Worm (Caenorhabditis elegans) whole organism, L3 larva: Measurements from ENCODE around the gene sma-3.
A peak's percentile ranks its signal among the peaks of the same experiment; 100 is the strongest.

Experiments
- R02D3.7 ChIP-seq: fragments of 150-350 bp; optimal IDR thresholded peaks from 2 replicates; lab custom pipeline; 2014; ENCODE audit warnings: missing biosample characterization, missing genetic modification characterization
- ZK546.5 ChIP-seq: sonication (generic microtip); optimal IDR thresholded peaks from 2 replicates; lab custom pipeline; 2017; ENCODE audit warnings: missing biosample characterization, missing genetic modification characterization
- aly-2 ChIP-seq: fragments of 150-350 bp; optimal IDR thresholded peaks from 2 replicates; lab custom pipeline; 2014; ENCODE audit warnings: missing biosample characterization, missing genetic modification characterization
- ama-1 ChIP-seq: fragments of 150-350 bp; optimal IDR thresholded peaks from 2 replicates; lab custom pipeline; 2018
- ceh-16 ChIP-seq: sonication (generic microtip); optimal IDR thresholded peaks from 2 replicates; lab custom pipeline; 2017; ENCODE audit warnings: missing biosample characterization, missing genetic modification characterization
- ceh-28 ChIP-seq: fragments of 150-350 bp; optimal IDR thresholded peaks from 2 replicates; lab custom pipeline; 2014; ENCODE audit warnings: missing biosample characterization, missing genetic modification reagents, missing genetic modification characterization
- ceh-82 ChIP-seq: fragments of 150-350 bp; optimal IDR thresholded peaks from 2 replicates; lab custom pipeline; 2014; ENCODE audit warnings: missing biosample characterization, missing genetic modification characterization
- daf-12 ChIP-seq: fragments of 150-350 bp; optimal IDR thresholded peaks from 2 replicates; lab custom pipeline; 2014; ENCODE audit warnings: missing biosample characterization, missing genetic modification reagents, missing genetic modification characterization
- egl-27 ChIP-seq: sonication (generic microtip); optimal IDR thresholded peaks from 4 replicates; lab custom pipeline; 2017; ENCODE audit warnings: missing biosample characterization, missing genetic modification reagents, missing genetic modification characterization
- egl-5 ChIP-seq: fragments of 150-350 bp; optimal IDR thresholded peaks from 2 replicates; lab custom pipeline; 2017; ENCODE audit warnings: missing biosample characterization, missing genetic modification reagents, missing genetic modification characterization, inconsistent platforms
- elt-1 ChIP-seq: fragments of 150-350 bp; optimal IDR thresholded peaks from 2 replicates; lab custom pipeline; 2014; ENCODE audit warnings: missing biosample characterization, missing genetic modification characterization
- elt-2 ChIP-seq: sonication (generic microtip); optimal IDR thresholded peaks from 2 replicates; lab custom pipeline; 2016; ENCODE audit warnings: missing genetic modification reagents, mild to moderate bottlenecking, missing genetic modification characterization, missing compliant biosample characterization
- elt-3 ChIP-seq, 3 experiments: fragments of 150-350 bp in 1 of 3; sonication (generic microtip) in 2 of 3; optimal IDR thresholded peaks; 2 replicates in 2 of 3; 4 replicates in 1 of 3; lab custom pipeline; 2014 to 2017; ENCODE audit warnings: missing biosample characterization in 3 of 3, missing genetic modification characterization in 3 of 3
- eor-1 ChIP-seq, 2 experiments: fragments of 150-350 bp; optimal IDR thresholded peaks; 2 replicates each; lab custom pipeline; 2014 to 2018; ENCODE audit warnings: missing biosample characterization in 2 of 2, missing genetic modification characterization in 2 of 2
- fkh-10 ChIP-seq: sonication (generic microtip); optimal IDR thresholded peaks from 2 replicates; lab custom pipeline; 2017; ENCODE audit warnings: missing biosample characterization, missing genetic modification reagents, missing genetic modification characterization
- fkh-2 ChIP-seq: fragments of 150-350 bp; optimal IDR thresholded peaks from 2 replicates; lab custom pipeline; 2014; ENCODE audit warnings: missing biosample characterization, missing genetic modification reagents, missing genetic modification characterization
- fos-1 ChIP-seq: fragments of 150-350 bp; optimal IDR thresholded peaks from 2 replicates; lab custom pipeline; 2014; ENCODE audit warnings: missing biosample characterization, missing genetic modification characterization
- hmg-11 ChIP-seq: sonication (generic microtip); optimal IDR thresholded peaks from 2 replicates; lab custom pipeline; 2016; ENCODE audit warnings: missing genetic modification characterization, missing compliant biosample characterization
- jun-1 ChIP-seq: fragments of 150-350 bp; optimal IDR thresholded peaks from 2 replicates; lab custom pipeline; 2014; ENCODE audit warnings: missing biosample characterization, missing genetic modification reagents, missing genetic modification characterization
- lin-15B ChIP-seq: fragments of 150-350 bp; optimal IDR thresholded peaks from 2 replicates; lab custom pipeline; 2014; ENCODE audit warnings: missing biosample characterization, missing genetic modification characterization
- lin-39 ChIP-seq: fragments of 150-350 bp; optimal IDR thresholded peaks from 2 replicates; lab custom pipeline; 2018; ENCODE audit warnings: missing biosample characterization, missing genetic modification reagents, missing genetic modification characterization
- lsy-12 ChIP-seq: sonication (generic microtip); optimal IDR thresholded peaks from 2 replicates; lab custom pipeline; 2016; ENCODE audit warnings: mild to moderate bottlenecking, missing genetic modification characterization, missing compliant biosample characterization
- mdl-1 ChIP-seq: fragments of 150-350 bp; optimal IDR thresholded peaks from 2 replicates; lab custom pipeline; 2014; ENCODE audit warnings: missing biosample characterization, missing genetic modification characterization
- mml-1 ChIP-seq: fragments of 150-350 bp; sonication (generic microtip); optimal IDR thresholded peaks from 3 replicates; lab custom pipeline; 2014; ENCODE audit warnings: missing biosample characterization, missing genetic modification characterization
- nfya-1 ChIP-seq: sonication (generic microtip); optimal IDR thresholded peaks from 2 replicates; lab custom pipeline; 2017; ENCODE audit warnings: missing genetic modification characterization, mild to moderate bottlenecking, missing compliant biosample characterization, antibody characterized with exemption, moderate library complexity; ENCODE audit not compliant: insufficient read depth
- nhr-11 ChIP-seq: fragments of 150-350 bp; optimal IDR thresholded peaks from 2 replicates; lab custom pipeline; 2014; ENCODE audit warnings: missing biosample characterization, missing genetic modification characterization
- nhr-12 ChIP-seq: fragments of 150-350 bp; optimal IDR thresholded peaks from 2 replicates; lab custom pipeline; 2014; ENCODE audit warnings: missing biosample characterization, missing genetic modification characterization
- nhr-23 ChIP-seq: fragments of 150-350 bp; optimal IDR thresholded peaks from 2 replicates; lab custom pipeline; 2014; ENCODE audit warnings: missing biosample characterization, missing genetic modification reagents, missing genetic modification characterization
- nhr-237 ChIP-seq: fragments of 150-350 bp; optimal IDR thresholded peaks from 2 replicates; lab custom pipeline; 2014; ENCODE audit warnings: missing biosample characterization, missing genetic modification characterization
- nhr-25 ChIP-seq: sonication (generic microtip); optimal IDR thresholded peaks from 2 replicates; lab custom pipeline; 2017; ENCODE audit warnings: missing biosample characterization, missing genetic modification characterization
- nhr-28 ChIP-seq: fragments of 150-350 bp; optimal IDR thresholded peaks from 2 replicates; lab custom pipeline; 2014; ENCODE audit warnings: missing biosample characterization, missing genetic modification characterization
- nhr-43 ChIP-seq: sonication (generic microtip); optimal IDR thresholded peaks from 2 replicates; lab custom pipeline; 2016; ENCODE audit warnings: mild to moderate bottlenecking, missing genetic modification characterization, missing compliant biosample characterization; ENCODE audit not compliant: poor library complexity, severe bottlenecking
- nhr-76 ChIP-seq: fragments of 150-350 bp; sonication (generic microtip); optimal IDR thresholded peaks from 5 replicates; lab custom pipeline; 2014; ENCODE audit warnings: missing biosample characterization, missing genetic modification characterization
- nhr-77 ChIP-seq: fragments of 150-350 bp; optimal IDR thresholded peaks from 2 replicates; lab custom pipeline; 2014; ENCODE audit warnings: missing biosample characterization, missing genetic modification characterization
- pha-4 ChIP-seq: fragments of 150-350 bp; optimal IDR thresholded peaks from 2 replicates; lab custom pipeline; 2014; ENCODE audit warnings: missing biosample characterization, missing genetic modification reagents, missing genetic modification characterization
- pqm-1 ChIP-seq: fragments of 150-350 bp; optimal IDR thresholded peaks from 2 replicates; lab custom pipeline; 2017; ENCODE audit warnings: missing biosample characterization, missing genetic modification characterization, inconsistent platforms
- sea-2 ChIP-seq: fragments of 150-350 bp; sonication (generic microtip); optimal IDR thresholded peaks from 4 replicates; lab custom pipeline; 2014; ENCODE audit warnings: missing biosample characterization, missing genetic modification reagents, missing genetic modification characterization
- skn-1 ChIP-seq: fragments of 150-350 bp; optimal IDR thresholded peaks from 2 replicates; lab custom pipeline; 2014; ENCODE audit warnings: missing biosample characterization, missing genetic modification characterization
- snpc-4 ChIP-seq: fragments of 150-350 bp; optimal IDR thresholded peaks from 2 replicates; lab custom pipeline; 2014; ENCODE audit warnings: missing biosample characterization, missing genetic modification characterization
- tbx-2 ChIP-seq: sonication (generic microtip); optimal IDR thresholded peaks from 2 replicates; lab custom pipeline; 2016; ENCODE audit warnings: mild to moderate bottlenecking, missing genetic modification characterization, missing compliant biosample characterization
- unc-62 ChIP-seq: fragments of 150-350 bp; sonication (generic microtip); optimal IDR thresholded peaks from 4 replicates; lab custom pipeline; 2014; ENCODE audit warnings: missing biosample characterization, missing genetic modification reagents, missing genetic modification characterization
- zag-1 ChIP-seq: fragments of 150-350 bp; optimal IDR thresholded peaks from 2 replicates; lab custom pipeline; 2014; ENCODE audit warnings: missing biosample characterization, missing genetic modification characterization
- ztf-11 ChIP-seq: fragments of 150-350 bp; optimal IDR thresholded peaks from 2 replicates; lab custom pipeline; 2014; ENCODE audit warnings: missing biosample characterization, missing genetic modification characterization
- ztf-4 ChIP-seq: fragments of 150-350 bp; optimal IDR thresholded peaks from 2 replicates; lab custom pipeline; 2014; ENCODE audit warnings: missing biosample characterization, missing genetic modification characterization

sma-3 gene

ce11 chrIII:6891560-6891959 lies 27.8 kb upstream of the sma-3 start, which contains the start of gene K04C2.5:
TSS of gene K04C2.5 (minus strand) at chrIII:6891660.
- no peak for TF ChIP-seq jun-1 (tag; lab: Kevin White, UChicago)
- no peak for TF ChIP-seq nhr-237
- no peak for TF ChIP-seq skn-1 (tag; lab: Kevin White, UChicago)
- no peak for TF ChIP-seq ceh-28 (tag; lab: Kevin White, UChicago)
- no peak for TF ChIP-seq snpc-4
- TF ChIP-seq eor-1 (tag; optimal IDR thresholded peaks at IDR 0.05; lab: Kevin White, UChicago), result no peak
- TF ChIP-seq nhr-28 (tag; lab: Kevin White, UChicago), result no peak
- no peak for TF ChIP-seq hmg-11 (tag; lab: Kevin White, UChicago)
- no peak for TF ChIP-seq sea-2
- TF ChIP-seq egl-5 (tag; lab: Kevin White, UChicago), result no peak
- no peak for TF ChIP-seq ZK546.5 (tag; lab: Kevin White, UChicago)
- no peak for TF ChIP-seq elt-1 (tag; lab: Kevin White, UChicago)
- no peak for TF ChIP-seq elt-3 (tag; optimal IDR thresholded peaks at IDR 0.05; lab: Kevin White, UChicago)
- TF ChIP-seq ztf-4, result no peak
- TF ChIP-seq nhr-76 (tag; lab: Kevin White, UChicago), result no peak
- no peak for TF ChIP-seq ceh-16 (tag; lab: Kevin White, UChicago)
- no peak for TF ChIP-seq ceh-82 (tag; lab: Kevin White, UChicago)
- no peak for TF ChIP-seq pha-4 (tag; lab: Kevin White, UChicago)

- TF ChIP-seq ama-1 (lab: Kevin White, UChicago) (no peak), nhr-76 (tag; lab: Kevin White, UChicago) (no peak), nhr-23 (tag; lab: Kevin White, UChicago) (peak; percentile 11), hmg-11 (tag; lab: Kevin White, UChicago) (peak; percentile 21), pha-4 (tag; lab: Kevin White, UChicago) (peak; percentile 35), nhr-28 (tag; lab: Kevin White, UChicago) (no peak), nfya-1 (tag; lab: Kevin White, UChicago) (peak; percentile 18)
- TF ChIP-seq, all 47 proteins: peak for 4
Observed at ce11 chrIII:6888999-6889824, 25.4 kb upstream of the sma-3 start, which contains the start of the genes brd-1 and K04C2.2. TSS of gene brd-1 (minus strand) at chrIII:6889504. TSS of gene K04C2.2 (plus strand) at chrIII:6889774.

ce11 chrIII:6888497-6888896 lies 24.7 kb upstream of the sma-3 start:
- no peak for TF ChIP-seq eor-1 (tag; optimal IDR thresholded peaks at IDR 0.05; lab: Kevin White, UChicago)
- no peak for TF ChIP-seq egl-5 (tag; lab: Kevin White, UChicago)
- no peak for TF ChIP-seq nhr-12 (tag; lab: Kevin White, UChicago)
- TF ChIP-seq fkh-2, result no peak
- TF ChIP-seq nhr-28 (tag; lab: Kevin White, UChicago), result no peak
- peak; percentile 46 for TF ChIP-seq pha-4 (tag; lab: Kevin White, UChicago)
- TF ChIP-seq nhr-77 (tag; lab: Kevin White, UChicago), result no peak
- TF ChIP-seq ztf-11 (tag; lab: Kevin White, UChicago), result no peak
- no peak for TF ChIP-seq ceh-82 (tag; lab: Kevin White, UChicago)
- no peak for TF ChIP-seq sea-2
- no peak for TF ChIP-seq fkh-10 (GFP tag; lab: Kevin White, UChicago)
- peak; percentile 69 for TF ChIP-seq nhr-25 (tag; lab: Kevin White, UChicago)
- no peak for TF ChIP-seq mdl-1 (tag; lab: Kevin White, UChicago)
- TF ChIP-seq lsy-12, result peak; percentile 66
- TF ChIP-seq ceh-28 (tag; lab: Kevin White, UChicago), result no peak
- TF ChIP-seq nhr-23 (tag; lab: Kevin White, UChicago), result peak; percentile 29
- no peak for TF ChIP-seq ama-1 (lab: Kevin White, UChicago)
- no peak for TF ChIP-seq zag-1 (tag; lab: Kevin White, UChicago)
- no peak for TF ChIP-seq jun-1 (tag; lab: Kevin White, UChicago)
- TF ChIP-seq nhr-11, result no peak
- TF ChIP-seq nfya-1 (tag; lab: Kevin White, UChicago), result peak; percentile 39
- no peak for TF ChIP-seq lin-15B (tag; lab: Kevin White, UChicago)
- TF ChIP-seq hmg-11 (tag; lab: Kevin White, UChicago), result peak; percentile 37
- TF ChIP-seq daf-12, result no peak
- TF ChIP-seq mml-1 (tag; lab: Kevin White, UChicago), result no peak
- TF ChIP-seq ztf-4, result no peak
- no peak for TF ChIP-seq ceh-16 (tag; lab: Kevin White, UChicago)
- no peak for TF ChIP-seq skn-1 (tag; lab: Kevin White, UChicago)
- no peak for TF ChIP-seq lin-39 (tag; lab: Kevin White, UChicago)
- TF ChIP-seq unc-62 (GFP tag; lab: Kevin White, UChicago), result no peak
- TF ChIP-seq nhr-237, result no peak
- TF ChIP-seq nhr-76 (tag; lab: Kevin White, UChicago), result no peak
- no peak for TF ChIP-seq aly-2 (tag; lab: Kevin White, UChicago)
- TF ChIP-seq tbx-2 (tag; lab: Kevin White, UChicago), result peak; percentile 28
- TF ChIP-seq fos-1 (tag; lab: Kevin White, UChicago), result no peak
- TF ChIP-seq elt-3 (tag; optimal IDR thresholded peaks at IDR 0.05; lab: Kevin White, UChicago), result no peak
- no peak for TF ChIP-seq R02D3.7
- peak; percentile 75 for TF ChIP-seq nhr-43 (tag; lab: Kevin White, UChicago)
- no peak for TF ChIP-seq elt-1 (tag; lab: Kevin White, UChicago)
- TF ChIP-seq ZK546.5 (tag; lab: Kevin White, UChicago), result no peak
- peak; percentile 4 for TF ChIP-seq pqm-1 (tag; lab: Kevin White, UChicago)
- peak; percentile 4 for TF ChIP-seq elt-2 (tag; lab: Kevin White, UChicago)
- TF ChIP-seq egl-27 (tag; lab: Kevin White, UChicago), result no peak
